Worm (Caenorhabditis elegans): ENCODE results near the gene B0507.3.

Gene B0507.3

ce11 chrV:8773826-8774382, 5.2 kb downstream of the B0507.3 start, which contains the start of gene B0507.2:
B0507.2 (plus strand) TSS chrV:8774332.
- TF ChIP-seq dmd-8 (GFP tag; IDR thresholded peaks at IDR 0.05) (no peak), tra-1 (GFP tag; IDR thresholded peaks at IDR 0.05) (no peak), mdl-1 (tag; optimal IDR thresholded peaks at IDR 0.05) (peak in 1 of 2 experiments; percentile 30), php-3 (GFP tag; IDR thresholded peaks at IDR 0.05) (no peak), daf-19 (GFP tag; conservative IDR thresholded peaks at IDR 0.05) (no peak), ZK337.2 (GFP tag; IDR thresholded peaks at IDR 0.05) (no peak), mep-1 (tag; optimal IDR thresholded peaks at IDR 0.05) (peak; percentile 35), hmg-1.1 (GFP tag; IDR thresholded peaks at IDR 0.05) (no peak), rbr-2 (tag; optimal IDR thresholded peaks at IDR 0.05) (peak; percentile 2), lin-13 (GFP tag; optimal IDR thresholded peaks at IDR 0.05) (no peak), Y48G9A.11 (GFP tag; IDR thresholded peaks at IDR 0.05) (no peak), saeg-2 (GFP tag; IDR thresholded peaks at IDR 0.05) (no peak), aha-1 (tag) (no peak), attf-4 (tag; optimal IDR thresholded peaks at IDR 0.05) (no peak), vab-7 (GFP tag; IDR thresholded peaks at IDR 0.05) (no peak), nhr-41 (GFP tag; IDR thresholded peaks at IDR 0.05) (no peak), madf-9 (GFP tag; conservative IDR thresholded peaks at IDR 0.05) (no peak), lin-29 (GFP tag; IDR thresholded peaks at IDR 0.05) (no peak), D1046.2 (GFP tag; IDR thresholded peaks at IDR 0.05) (no peak), mes-2 (tag; optimal IDR thresholded peaks at IDR 0.05; ENCODE audit: poor library complexity, severe bottlenecking) (no peak), daf-12 (tag; optimal IDR thresholded peaks at IDR 0.05) (no peak), sdz-12 (GFP tag; optimal IDR thresholded peaks at IDR 0.05) (no peak), lir-3 (tag; optimal IDR thresholded peaks at IDR 0.05) (no peak), zfp-2 (tag; optimal IDR thresholded peaks at IDR 0.05) (no peak), nhr-111 (GFP tag; optimal IDR thresholded peaks at IDR 0.05) (no peak), gei-8 (GFP tag; optimal IDR thresholded peaks at IDR 0.05) (no peak), zag-1 (tag; optimal IDR thresholded peaks at IDR 0.05) (no peak), ces-1 (GFP tag; optimal IDR thresholded peaks at IDR 0.05) (no peak), pqm-1 (tag; optimal IDR thresholded peaks at IDR 0.05) (peak; percentile 47), unc-62 (GFP tag; optimal IDR thresholded peaks at IDR 0.05 in 1 of 2) (no peak), unc-62 (tag; optimal IDR thresholded peaks at IDR 0.05) (no peak), snpc-1.2 (GFP tag; IDR thresholded peaks at IDR 0.05) (no peak), nhr-6 (tag; optimal IDR thresholded peaks at IDR 0.05) (no peak), Y5F2A.4 (GFP tag; optimal IDR thresholded peaks at IDR 0.05) (no peak), ztf-11 (tag; optimal IDR thresholded peaks at IDR 0.05) (no peak), F26F4.8 (GFP tag; conservative IDR thresholded peaks at IDR 0.05) (no peak), F44E2.7 (GFP tag; IDR thresholded peaks at IDR 0.05) (no peak), hlh-30 (tag; optimal IDR thresholded peaks at IDR 0.05; ENCODE audit: insufficient read depth) (peak; percentile 73), lin-1 (GFP tag; IDR thresholded peaks at IDR 0.05) (no peak), ceh-62 (tag; optimal IDR thresholded peaks at IDR 0.05) (no peak), unc-130 (GFP tag; optimal IDR thresholded peaks at IDR 0.05) (no peak), ceh-20 (GFP tag; IDR thresholded peaks at IDR 0.05) (no peak), dpl-1 (GFP tag; optimal IDR thresholded peaks at IDR 0.05) (no peak), nhr-10 (tag; optimal IDR thresholded peaks at IDR 0.05) (no peak), Y75B8A.6 (GFP tag; IDR thresholded peaks at IDR 0.05) (no peak), egl-27 (tag; optimal IDR thresholded peaks at IDR 0.05) (no peak), T20F7.1 (GFP tag; optimal IDR thresholded peaks at IDR 0.05) (no peak), ctbp-1 (GFP tag; IDR thresholded peaks at IDR 0.05) (no peak), lin-38 (GFP tag; IDR thresholded peaks at IDR 0.05) (no peak), snpc-4 (tag; optimal IDR thresholded peaks at IDR 0.05) (no peak), madf-5 (GFP tag; IDR thresholded peaks at IDR 0.05) (no peak), dve-1 (tag; optimal IDR thresholded peaks at IDR 0.05; ENCODE audit: insufficient read depth) (no peak)
